Worm (Caenorhabditis elegans) whole organism, young adult: Measurements from ENCODE around the gene F41E6.17.
"Not testable (repeated sequence)": the region's sequence is repeated elsewhere in the genome, so short reads cannot be mapped to it uniquely, and the experiment has no call there.

Experiments used
- B0035.1 ChIP-seq: sonication (generic microtip); optimal IDR thresholded peaks from 2 replicates; lab custom pipeline; 2016; ENCODE audit warnings: missing genetic modification characterization, mild to moderate bottlenecking, missing compliant biosample characterization, missing genotype, missing genetic modification reagents
- B0261.1 ChIP-seq: sonication (generic microtip); optimal IDR thresholded peaks from 2 replicates; lab custom pipeline; 2016; ENCODE audit warnings: mild to moderate bottlenecking, missing genetic modification characterization, moderate library complexity, missing compliant biosample characterization
- F22D6.2 ChIP-seq: sonication (generic microtip); optimal IDR thresholded peaks from 2 replicates; lab custom pipeline; 2016; ENCODE audit warnings: mild to moderate bottlenecking, missing genetic modification characterization, missing compliant biosample characterization
- Y95B8A.8 ChIP-seq: fragments of 200-800 bp; sonication (Bioruptor generic); IDR thresholded peaks from 2 replicates; pipeline ENCODE4 v1.3.6; 2022; ENCODE audit warnings: missing genetic modification reagents, missing genetic modification characterization, missing compliant biosample characterization
- ZK185.1 ChIP-seq: sonication (generic microtip); optimal IDR thresholded peaks from 2 replicates; lab custom pipeline; 2016; ENCODE audit warnings: mild to moderate bottlenecking, missing genetic modification characterization, missing compliant biosample characterization; ENCODE audit not compliant: poor library complexity, severe bottlenecking
- ama-1 ChIP-seq, 3 experiments: fragments of 150-350 bp in 1 of 3; sonication (generic microtip) in 2 of 3; optimal IDR thresholded peaks; 2 replicates each; lab custom pipeline; 2014 to 2018; ENCODE audit warnings: missing biosample characterization in 2 of 3, missing genetic modification characterization in 2 of 3, missing genetic modification reagents in 2 of 3
- ceh-27 ChIP-seq: fragments of 200-800 bp; sonication (Bioruptor generic); optimal IDR thresholded peaks from 2 replicates; lab custom pipeline; 2018; ENCODE audit warnings: mild to moderate bottlenecking, missing genetic modification characterization, moderate library complexity, missing compliant biosample characterization
- ceh-91 ChIP-seq: fragments of 200-800 bp; sonication (Bioruptor generic); IDR thresholded peaks from 2 replicates; pipeline ENCODE4 v1.3.6; 2022; ENCODE audit warnings: missing genetic modification reagents, missing genetic modification characterization, missing compliant biosample characterization
- egl-44 ChIP-seq: fragments of 200-800 bp; sonication (Bioruptor generic); IDR thresholded peaks from 2 replicates; pipeline ENCODE4 v1.3.6; 2022; ENCODE audit warnings: missing genetic modification reagents, missing genetic modification characterization, missing compliant biosample characterization
- ets-4 ChIP-seq: fragments of 200-800 bp; sonication (Bioruptor generic); optimal IDR thresholded peaks from 2 replicates; lab custom pipeline; 2018; ENCODE audit warnings: mild to moderate bottlenecking, missing genetic modification characterization, missing compliant biosample characterization
- lin-40 ChIP-seq: sonication (generic microtip); optimal IDR thresholded peaks from 2 replicates; lab custom pipeline; 2016; ENCODE audit warnings: missing genetic modification characterization, mild to moderate bottlenecking, missing compliant biosample characterization, missing genotype, missing genetic modification reagents
- mxl-1 ChIP-seq: sonication (generic microtip); optimal IDR thresholded peaks from 2 replicates; lab custom pipeline; 2016; ENCODE audit warnings: missing genetic modification characterization, missing compliant biosample characterization
- nfya-2 ChIP-seq: fragments of 200-800 bp; sonication (Bioruptor generic); IDR thresholded peaks from 2 replicates; pipeline ENCODE4 v1.3.6; 2022; ENCODE audit warnings: missing genetic modification reagents, missing genetic modification characterization, missing compliant biosample characterization
- ztf-18 ChIP-seq: sonication (generic microtip); optimal IDR thresholded peaks from 2 replicates; lab custom pipeline; 2016; ENCODE audit warnings: missing genotype, mild to moderate bottlenecking, missing genetic modification characterization, missing compliant biosample characterization

ce11 chrV:8574762-8575161 lies 49.1 kb upstream of the F41E6.17 start, which contains the start of gene F25G6.1:
- TF ChIP-seq lin-40 (tag; lab: Kevin White, UChicago); ZK185.1 (tag; lab: Kevin White, UChicago); ama-1 (optimal IDR thresholded peaks at IDR 0.05; lab: Kevin White, UChicago); ama-1 (GFP tag; optimal IDR thresholded peaks at IDR 0.05; lab: Kevin White, UChicago); ets-4; Y95B8A.8 (GFP tag; lab: Robert Waterston, UW); ceh-91 (GFP tag; lab: Robert Waterston, UW); ceh-27 (GFP tag; lab: Kevin White, UChicago); ztf-18 (tag; lab: Kevin White, UChicago); nfya-2 (GFP tag; lab: Robert Waterston, UW); B0035.1 (tag; lab: Kevin White, UChicago); B0261.1; F22D6.2 (tag; lab: Kevin White, UChicago); egl-44 (GFP tag; lab: Robert Waterston, UW); mxl-1 (tag; lab: Kevin White, UChicago): not testable (repeated sequence)
